Worm (Caenorhabditis elegans) whole organism, L2 larva: ENCODE measurements around the gene fubl-1.

Experiments
- C34F6.9 ChIP-seq: fragments of 150-350 bp; optimal IDR thresholded peaks from 2 replicates; lab custom pipeline; 2014; ENCODE audit warnings: missing biosample characterization, missing genetic modification characterization
- R02D3.7 ChIP-seq: fragments of 150-350 bp; optimal IDR thresholded peaks from 2 replicates; lab custom pipeline; 2014; ENCODE audit warnings: missing biosample characterization, missing genetic modification characterization
- ZK546.5 ChIP-seq: sonication (generic microtip); optimal IDR thresholded peaks from 2 replicates; lab custom pipeline; 2017; ENCODE audit warnings: missing biosample characterization, missing genetic modification characterization
- aly-2 ChIP-seq: fragments of 150-350 bp; optimal IDR thresholded peaks from 2 replicates; lab custom pipeline; 2014; ENCODE audit warnings: missing biosample characterization, missing genetic modification characterization
- blmp-1 ChIP-seq: sonication (generic microtip); optimal IDR thresholded peaks from 2 replicates; lab custom pipeline; 2017; ENCODE audit warnings: missing genetic modification characterization, mild to moderate bottlenecking, missing compliant biosample characterization, antibody characterized with exemption, moderate library complexity; ENCODE audit not compliant: insufficient read depth
- ceh-82 ChIP-seq: fragments of 150-350 bp; optimal IDR thresholded peaks from 2 replicates; lab custom pipeline; 2014; ENCODE audit warnings: missing biosample characterization, missing genetic modification characterization
- dmd-4 ChIP-seq: sonication (generic microtip); optimal IDR thresholded peaks from 2 replicates; lab custom pipeline; 2017; ENCODE audit warnings: missing biosample characterization, missing genetic modification characterization
- egl-27 ChIP-seq: sonication (generic microtip); optimal IDR thresholded peaks from 3 replicates; lab custom pipeline; 2017; ENCODE audit warnings: missing biosample characterization, missing genetic modification reagents, missing genetic modification characterization
- fos-1 ChIP-seq: fragments of 150-350 bp; optimal IDR thresholded peaks from 2 replicates; lab custom pipeline; 2014; ENCODE audit warnings: missing biosample characterization, missing genetic modification characterization
- gmeb-1 ChIP-seq: fragments of 150-350 bp; optimal IDR thresholded peaks from 2 replicates; lab custom pipeline; 2014; ENCODE audit warnings: missing biosample characterization, missing genetic modification characterization
- lin-11 ChIP-seq: fragments of 150-350 bp; sonication (generic microtip); optimal IDR thresholded peaks from 2 replicates; lab custom pipeline; 2014; ENCODE audit warnings: missing biosample characterization, missing genetic modification characterization, inconsistent platforms, mixed read lengths
- lin-39 ChIP-seq: fragments of 150-350 bp; optimal IDR thresholded peaks from 2 replicates; lab custom pipeline; 2014; ENCODE audit warnings: missing biosample characterization, missing genetic modification reagents, missing genetic modification characterization
- lsy-2 ChIP-seq, 2 experiments: fragments of 150-350 bp in 1 of 2; sonication (generic microtip) in 1 of 2; optimal IDR thresholded peaks; 2 replicates each; lab custom pipeline; 2014 to 2017; ENCODE audit warnings: missing biosample characterization in 2 of 2, missing genetic modification characterization in 2 of 2
- mdl-1 ChIP-seq, 2 experiments: fragments of 150-350 bp in 1 of 2; sonication (generic microtip) in 1 of 2; optimal IDR thresholded peaks; 2 replicates each; lab custom pipeline; 2017; ENCODE audit warnings: missing biosample characterization in 2 of 2, missing genetic modification characterization in 2 of 2
- nhr-10 ChIP-seq: sonication (generic microtip); optimal IDR thresholded peaks from 2 replicates; lab custom pipeline; 2017; ENCODE audit warnings: missing biosample characterization, missing genetic modification characterization
- nhr-11 ChIP-seq: fragments of 150-350 bp; optimal IDR thresholded peaks from 2 replicates; lab custom pipeline; 2014; ENCODE audit warnings: missing biosample characterization, missing genetic modification characterization
- nhr-12 ChIP-seq: fragments of 150-350 bp; optimal IDR thresholded peaks from 2 replicates; lab custom pipeline; 2014; ENCODE audit warnings: missing biosample characterization, missing genetic modification characterization
- nhr-21 ChIP-seq: fragments of 150-350 bp; optimal IDR thresholded peaks from 2 replicates; lab custom pipeline; 2014; ENCODE audit warnings: missing biosample characterization, missing genetic modification characterization
- nhr-23 ChIP-seq: fragments of 150-350 bp; optimal IDR thresholded peaks from 2 replicates; lab custom pipeline; 2014; ENCODE audit warnings: missing biosample characterization, missing genetic modification reagents, missing genetic modification characterization
- nhr-6 ChIP-seq: fragments of 150-350 bp; optimal IDR thresholded peaks from 2 replicates; lab custom pipeline; 2014; ENCODE audit warnings: missing biosample characterization, missing genetic modification characterization
- nhr-77 ChIP-seq: fragments of 150-350 bp; optimal IDR thresholded peaks from 2 replicates; lab custom pipeline; 2014; ENCODE audit warnings: missing biosample characterization, missing genetic modification characterization
- peb-1 ChIP-seq: fragments of 150-350 bp; optimal IDR thresholded peaks from 2 replicates; lab custom pipeline; 2014; ENCODE audit warnings: missing biosample characterization, missing genetic modification characterization
- sma-3 ChIP-seq: sonication (generic microtip); optimal IDR thresholded peaks from 2 replicates; lab custom pipeline; 2016; ENCODE audit warnings: missing genetic modification reagents, missing genetic modification characterization, missing compliant biosample characterization
- sma-9 ChIP-seq, 2 experiments: fragments of 150-350 bp in 1 of 2; sonication (generic microtip) in 1 of 2; optimal IDR thresholded peaks; 2 replicates each; lab custom pipeline; 2014 to 2016; ENCODE audit warnings: missing genetic modification characterization in 2 of 2, mild to moderate bottlenecking in 1 of 2, missing biosample characterization in 1 of 2, missing compliant biosample characterization in 1 of 2, missing genetic modification reagents in 1 of 2, moderate library complexity in 1 of 2
- snpc-4 ChIP-seq: fragments of 150-350 bp; optimal IDR thresholded peaks from 2 replicates; lab custom pipeline; 2014; ENCODE audit warnings: missing biosample characterization, missing genetic modification characterization
- unc-39 ChIP-seq: fragments of 150-350 bp; optimal IDR thresholded peaks from 2 replicates; lab custom pipeline; 2014; ENCODE audit warnings: missing biosample characterization, missing genetic modification characterization
- unc-55 ChIP-seq: fragments of 150-350 bp; sonication (generic microtip); optimal IDR thresholded peaks from 3 replicates; lab custom pipeline; 2014; ENCODE audit warnings: missing biosample characterization, missing genetic modification reagents, missing genetic modification characterization
- unc-62 ChIP-seq: fragments of 150-350 bp; optimal IDR thresholded peaks from 2 replicates; lab custom pipeline; 2014; ENCODE audit warnings: missing biosample characterization, missing genetic modification reagents, missing genetic modification characterization
- zag-1 ChIP-seq: fragments of 150-350 bp; optimal IDR thresholded peaks from 2 replicates; lab custom pipeline; 2014; ENCODE audit warnings: missing biosample characterization, missing genetic modification characterization
- ztf-1 ChIP-seq: fragments of 200-800 bp; sonication (Bioruptor generic); conservative IDR thresholded peaks from 2 replicates; pipeline ENCODE4 v1.3.6; 2022; ENCODE audit warnings: missing genetic modification characterization, missing compliant biosample characterization
- ztf-11 ChIP-seq: sonication (generic microtip); optimal IDR thresholded peaks from 2 replicates; lab custom pipeline; 2017; ENCODE audit warnings: missing biosample characterization, missing genetic modification characterization
- ztf-4 ChIP-seq: fragments of 150-350 bp; optimal IDR thresholded peaks from 2 replicates; lab custom pipeline; 2014; ENCODE audit warnings: missing biosample characterization, missing genetic modification characterization

Gene fubl-1

ce11 chrV:10225610-10226009 lies 13.1 kb downstream of the fubl-1 start, which contains the start of gene daf-36:
daf-36 (minus strand) TSS chrV:10225710.
- TF ChIP-seq ceh-82 (tag; lab: Kevin White, UChicago) (no peak), unc-62 (no peak), mdl-1 (tag; optimal IDR thresholded peaks at IDR 0.05; lab: Kevin White, UChicago) (no peak), fos-1 (peak; percentile 62)
- TF ChIP-seq, all 48 proteins: peak for 1

- TF ChIP-seq ztf-4 (tag; lab: Kevin White, UChicago) (no peak), fos-1 (peak; percentile 60)
Observed at ce11 chrV:10224619-10225018, 14.0 kb downstream of the fubl-1 start.

- TF ChIP-seq aly-2 (tag; lab: Kevin White, UChicago) (no peak), unc-39 (tag; lab: Kevin White, UChicago) (no peak), zag-1 (tag; lab: Kevin White, UChicago) (no peak), snpc-4 (tag; lab: Kevin White, UChicago) (no peak), mdl-1 (tag; optimal IDR thresholded peaks at IDR 0.05; lab: Kevin White, UChicago) (no peak), nhr-21 (tag; lab: Kevin White, UChicago) (no peak), lin-39 (tag; lab: Kevin White, UChicago) (no peak), nhr-77 (tag; lab: Kevin White, UChicago) (no peak), peb-1 (tag; lab: Kevin White, UChicago) (no peak), unc-55 (no peak), ztf-11 (tag; lab: Kevin White, UChicago) (no peak), fos-1 (no peak), ceh-82 (tag; lab: Kevin White, UChicago) (no peak), blmp-1 (no peak), sma-3 (GFP tag; lab: Kevin White, UChicago) (no peak)
Observed at ce11 chrV:10222007-10222406, 16.7 kb downstream of the fubl-1 start, which contains the start of gene C12D8.20. C12D8.20 (plus strand) TSS chrV:10222307.

- no peak for TF ChIP-seq nhr-23 (tag; lab: Kevin White, UChicago)
- TF ChIP-seq gmeb-1 (tag; lab: Kevin White, UChicago): no peak
- no peak for TF ChIP-seq unc-55
- no peak for TF ChIP-seq ztf-1 (GFP tag; lab: Robert Waterston, UW)
- TF ChIP-seq lin-11 (tag; lab: Kevin White, UChicago): no peak
Observed at ce11 chrV:10221317-10221716, 17.3 kb downstream of the fubl-1 start, which contains the start of the genes fipr-5 and fipr-9. fipr-5 (minus strand) TSS chrV:10221417. fipr-9 (plus strand) TSS chrV:10221662.

ce11 chrV:10220605-10221004 lies 18.1 kb downstream of the fubl-1 start, which contains the start of gene C12D8.13:
C12D8.13 (minus strand) TSS chrV:10220705.
- TF ChIP-seq ZK546.5 (tag; lab: Kevin White, UChicago): no peak
- TF ChIP-seq egl-27 (tag; lab: Kevin White, UChicago): no peak
- TF ChIP-seq lsy-2 (tag; optimal IDR thresholded peaks at IDR 0.05; lab: Kevin White, UChicago): no peak
- TF ChIP-seq nhr-12 (tag; lab: Kevin White, UChicago): no peak
- TF ChIP-seq dmd-4 (tag; lab: Kevin White, UChicago): no peak
- TF ChIP-seq nhr-11 (tag; lab: Kevin White, UChicago): no peak
- TF ChIP-seq lin-11 (tag; lab: Kevin White, UChicago): no peak
- no peak for TF ChIP-seq nhr-10 (tag; lab: Kevin White, UChicago)
- TF ChIP-seq fos-1: no peak
- no peak for TF ChIP-seq C34F6.9 (tag; lab: Kevin White, UChicago)

ce11 chrV:10216724-10217123 lies 21.9 kb downstream of the fubl-1 start, which contains the start of gene ZK856.14:
ZK856.14 (plus strand) TSS chrV:10217024.
- TF ChIP-seq R02D3.7: no peak
- no peak for TF ChIP-seq ztf-1 (GFP tag; lab: Robert Waterston, UW)
- no peak for TF ChIP-seq nhr-6 (tag; lab: Kevin White, UChicago)

ce11 chrV:10212627-10213026 lies 26.0 kb downstream of the fubl-1 start, which contains the start of gene hpo-40:
hpo-40 (plus strand) TSS chrV:10212927.
- TF ChIP-seq sma-9 (GFP tag; optimal IDR thresholded peaks at IDR 0.05; lab: Kevin White, UChicago): no peak
- TF ChIP-seq sma-9 (tag; optimal IDR thresholded peaks at IDR 0.05; lab: Kevin White, UChicago): no peak
